Fruit fly (Drosophila melanogaster) Kc167 (cell line): ENCODE measurements around the gene CG17109.

Experiments
- Myc ChIP-seq: fragments of >200 bp; optimal IDR thresholded peaks from 2 replicates; lab custom pipeline; 2017; ENCODE audit warnings: missing external identifiers
- Sin3A ChIP-seq: fragments of >200 bp; optimal IDR thresholded peaks from 2 replicates; lab custom pipeline; 2018; ENCODE audit warnings: missing external identifiers
- h ChIP-seq: fragments of >200 bp; optimal IDR thresholded peaks from 3 replicates; lab custom pipeline; 2018; ENCODE audit warnings: missing external identifiers
- insv ChIP-seq: fragments of >200 bp; optimal IDR thresholded peaks from 3 replicates; lab custom pipeline; 2018; ENCODE audit warnings: missing external identifiers
- psq ChIP-seq: fragments of >200 bp; optimal IDR thresholded peaks from 2 replicates; lab custom pipeline; 2017; ENCODE audit warnings: missing external identifiers

DNA sequence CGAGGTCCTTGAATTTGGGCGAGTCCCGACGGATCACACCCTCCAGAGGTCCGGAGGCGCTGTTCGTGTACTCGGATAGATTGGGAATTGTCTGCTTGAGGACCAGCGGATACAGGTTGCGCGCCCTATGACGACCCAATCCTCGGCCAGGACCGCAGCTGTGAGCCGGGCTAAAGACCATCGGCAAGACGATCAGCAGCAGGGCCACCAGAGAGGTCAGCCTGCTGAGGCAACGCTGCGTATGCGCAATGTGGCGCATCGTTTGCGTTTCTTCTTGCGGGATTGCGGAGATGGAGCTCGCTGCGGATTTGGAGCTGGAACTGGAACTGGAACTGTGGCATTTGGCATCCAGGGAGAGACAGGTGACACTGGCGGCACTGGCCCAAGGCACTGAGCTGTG, 45.6 kb downstream of the CG17109 start:
- TF ChIP-seq h (lab: Kevin White, UChicago) (no peak), psq (lab: Kevin White, UChicago) (no peak), Myc (lab: Kevin White, UChicago) (no peak), insv (lab: Kevin White, UChicago) (no peak), Sin3A (lab: Kevin White, UChicago) (no peak)
